Fruit fly (Drosophila melanogaster) whole organism, embryonic: ENCODE measurements around the gene Bub1.

Experiments used
- Adf1 ChIP-seq: fragments of 200-800 bp; sonication (Bioruptor generic); IDR thresholded peaks from 2 replicates; pipeline ENCODE4 v1.3.6; 2022; ENCODE audit warnings: missing biosample characterization, missing genetic modification characterization
- Antp ChIP-seq: fragments of 200-800 bp; sonication (Bioruptor generic); optimal IDR thresholded peaks from 3 replicates; lab custom pipeline; 2016; ENCODE audit warnings: missing biosample characterization, missing genetic modification characterization
- Asciz ChIP-seq: fragments of 200-800 bp; sonication (Bioruptor generic); optimal IDR thresholded peaks from 2 replicates; lab custom pipeline; 2017; ENCODE audit warnings: missing biosample characterization, mild to moderate bottlenecking, missing genetic modification characterization, missing genetic modification reagents
- BEAF-32 ChIP-seq: fragments of 200-800 bp; sonication (Bioruptor generic); optimal IDR thresholded peaks from 3 replicates; lab custom pipeline; 2017; ENCODE audit warnings: missing biosample characterization, missing genetic modification characterization, mild to moderate bottlenecking, moderate library complexity, missing genetic modification reagents
- Bgb ChIP-seq: fragments of 200-800 bp; sonication (Bioruptor generic); IDR thresholded peaks from 2 replicates; pipeline ENCODE4 v1.3.6; 2022; ENCODE audit warnings: missing biosample characterization, missing genetic modification characterization; ENCODE audit not compliant: partially characterized antibody
- BtbVII ChIP-seq: fragments of 200-800 bp; sonication (Bioruptor generic); optimal IDR thresholded peaks from 3 replicates; lab custom pipeline; 2017; ENCODE audit warnings: missing biosample characterization, mild to moderate bottlenecking, missing genetic modification characterization
- CG12104 ChIP-seq: fragments of 200-800 bp; sonication (Bioruptor generic); optimal IDR thresholded peaks from 3 replicates; lab custom pipeline; 2016; ENCODE audit warnings: missing biosample characterization, missing genetic modification characterization
- CG17802 ChIP-seq: fragments of 200-800 bp; sonication (Bioruptor generic); optimal IDR thresholded peaks from 2 replicates; lab custom pipeline; 2018; ENCODE audit warnings: missing biosample characterization, mild to moderate bottlenecking, missing genetic modification characterization, moderate library complexity
- CG18476 ChIP-seq: fragments of 200-800 bp; sonication (Bioruptor generic); optimal IDR thresholded peaks from 2 replicates; lab custom pipeline; 2016; ENCODE audit warnings: missing biosample characterization, mild to moderate bottlenecking, missing genetic modification characterization
- CG30020 ChIP-seq: fragments of 200-800 bp; optimal IDR thresholded peaks from 2 replicates; lab custom pipeline; 2019; ENCODE audit warnings: missing biosample characterization, mild to moderate bottlenecking, missing genetic modification characterization, moderate library complexity
- CG32532 ChIP-seq: fragments of 200-800 bp; sonication (Bioruptor generic); IDR thresholded peaks from 2 replicates; pipeline ENCODE4 v1.3.6; 2022; ENCODE audit warnings: missing biosample characterization, missing genetic modification characterization
- CG32772 ChIP-seq: fragments of 200-800 bp; sonication (Bioruptor generic); IDR thresholded peaks from 2 replicates; pipeline ENCODE4 v1.3.6; 2022; ENCODE audit warnings: missing biosample characterization, missing genetic modification characterization
- CG4730 ChIP-seq: fragments of 200-800 bp; sonication (Bioruptor generic); IDR thresholded peaks from 2 replicates; pipeline ENCODE4 v1.3.6; 2022; ENCODE audit warnings: missing biosample characterization, missing genetic modification characterization
- CG6654 ChIP-seq: fragments of 200-800 bp; sonication (Bioruptor generic); optimal IDR thresholded peaks from 2 replicates; lab custom pipeline; 2017; ENCODE audit warnings: missing biosample characterization, mild to moderate bottlenecking, missing genetic modification characterization
- CG6689 ChIP-seq: fragments of 200-800 bp; sonication (Bioruptor generic); IDR thresholded peaks from 2 replicates; pipeline ENCODE4 v1.3.6; 2022; ENCODE audit warnings: missing biosample characterization, missing genetic modification characterization
- CG6791 ChIP-seq: fragments of 200-800 bp; sonication (Bioruptor generic); IDR thresholded peaks from 3 replicates; pipeline ENCODE4 v1.3.6; 2022; ENCODE audit warnings: missing biosample characterization, missing genetic modification characterization; ENCODE audit not compliant: partially characterized antibody
- CG6813 ChIP-seq: fragments of 200-800 bp; sonication (Bioruptor generic); optimal IDR thresholded peaks from 2 replicates; lab custom pipeline; 2017; ENCODE audit warnings: missing biosample characterization, missing genetic modification characterization, mild to moderate bottlenecking, moderate library complexity, missing genetic modification reagents
- CG8290 ChIP-seq, 3 experiments: fragments of 200-800 bp; sonication (Bioruptor generic); optimal IDR thresholded peaks; 2 replicates each; lab custom pipeline; 2016 to 2019; ENCODE audit warnings: missing biosample characterization in 3 of 3, missing genetic modification characterization in 3 of 3, mild to moderate bottlenecking in 2 of 3, moderate library complexity in 1 of 3
- CG8478 ChIP-seq: fragments of >200 bp; optimal IDR thresholded peaks from 2 replicates; lab custom pipeline; 2018
- CG8765 ChIP-seq: fragments of 200-800 bp; sonication (Bioruptor generic); IDR thresholded peaks from 2 replicates; pipeline ENCODE4 v1.3.6; 2022; ENCODE audit warnings: missing biosample characterization, missing genetic modification characterization
- CG9876 ChIP-seq: fragments of 200-800 bp; sonication (Bioruptor generic); optimal IDR thresholded peaks from 2 replicates; lab custom pipeline; 2016; ENCODE audit warnings: missing biosample characterization, missing genetic modification characterization
- Dad ChIP-seq: fragments of 200-800 bp; sonication (Bioruptor generic); optimal IDR thresholded peaks from 3 replicates; lab custom pipeline; 2016; ENCODE audit warnings: missing biosample characterization, missing genetic modification characterization
- Doc2 ChIP-seq: fragments of 200-800 bp; sonication (Bioruptor generic); IDR thresholded peaks from 2 replicates; pipeline ENCODE4 v1.3.6; 2022; ENCODE audit warnings: missing biosample characterization, missing genetic modification characterization
- Eip74EF ChIP-seq, 2 experiments: fragments of 200-800 bp in 1 of 2; fragments of >200 bp in 1 of 2; sonication (Bioruptor generic) in 1 of 2; optimal IDR thresholded peaks; 2 replicates each; lab custom pipeline; 2017 to 2019; ENCODE audit warnings: missing biosample characterization in 2 of 2, missing genetic modification characterization in 2 of 2, mild to moderate bottlenecking in 1 of 2, moderate library complexity in 1 of 2
- HHEX ChIP-seq: fragments of 200-800 bp; sonication (Bioruptor generic); optimal IDR thresholded peaks from 3 replicates; lab custom pipeline; 2017; ENCODE audit warnings: missing biosample characterization, mild to moderate bottlenecking, missing genetic modification characterization, missing genetic modification reagents
- Max ChIP-seq: fragments of 200-800 bp; sonication (Bioruptor generic); optimal IDR thresholded peaks from 2 replicates; lab custom pipeline; 2016; ENCODE audit warnings: missing biosample characterization, mild to moderate bottlenecking, missing genetic modification characterization
- Oli ChIP-seq: fragments of 200-800 bp; sonication (Bioruptor generic); optimal IDR thresholded peaks from 2 replicates; lab custom pipeline; 2018; ENCODE audit warnings: missing biosample characterization, mild to moderate bottlenecking, missing genetic modification characterization, moderate library complexity
- Opbp ChIP-seq: fragments of 200-800 bp; sonication (Bioruptor generic); IDR thresholded peaks from 3 replicates; pipeline ENCODE4 v1.3.6; 2022; ENCODE audit warnings: missing biosample characterization, missing genetic modification characterization; ENCODE audit not compliant: partially characterized antibody
- Poxn ChIP-seq: fragments of 200-800 bp; sonication (Bioruptor generic); IDR thresholded peaks from 2 replicates; pipeline ENCODE4 v1.3.6; 2022; ENCODE audit warnings: missing biosample characterization, missing genetic modification characterization
- Side ChIP-seq: fragments of 200-800 bp; sonication (Bioruptor generic); optimal IDR thresholded peaks from 2 replicates; lab custom pipeline; 2016; ENCODE audit warnings: missing biosample characterization, missing genetic modification characterization
- Usf ChIP-seq: fragments of 200-800 bp; sonication (Bioruptor generic); optimal IDR thresholded peaks from 2 replicates; lab custom pipeline; 2017; ENCODE audit warnings: missing genotype, missing biosample characterization, missing genetic modification characterization
- amos ChIP-seq: fragments of 200-800 bp; sonication (Bioruptor generic); IDR thresholded peaks from 2 replicates; pipeline ENCODE4 v1.3.6; 2022; ENCODE audit warnings: missing biosample characterization, missing genetic modification characterization; ENCODE audit not compliant: partially characterized antibody
- cad ChIP-seq: fragments of >200 bp; optimal IDR thresholded peaks from 2 replicates; lab custom pipeline; 2017; ENCODE audit warnings: missing biosample characterization, missing genetic modification characterization
- cg ChIP-seq: fragments of 200-800 bp; sonication (Bioruptor generic); optimal IDR thresholded peaks from 3 replicates; lab custom pipeline; 2019; ENCODE audit warnings: missing biosample characterization, mild to moderate bottlenecking, missing genetic modification characterization, moderate library complexity
- corto ChIP-seq: fragments of 200-800 bp; sonication (Bioruptor generic); optimal IDR thresholded peaks from 2 replicates; lab custom pipeline; 2016; ENCODE audit warnings: missing biosample characterization, mild to moderate bottlenecking, missing genetic modification characterization, moderate library complexity
- disco-r ChIP-seq: fragments of 200-800 bp; sonication (Bioruptor generic); optimal IDR thresholded peaks from 2 replicates; lab custom pipeline; 2016; ENCODE audit warnings: missing biosample characterization, missing genetic modification characterization
- fd3F ChIP-seq: fragments of 200-800 bp; sonication (Bioruptor generic); optimal IDR thresholded peaks from 2 replicates; lab custom pipeline; 2018; ENCODE audit warnings: missing biosample characterization, mild to moderate bottlenecking, missing genetic modification characterization, moderate library complexity
- fd64A ChIP-seq: fragments of 200-800 bp; sonication (Bioruptor generic); optimal IDR thresholded peaks from 3 replicates; lab custom pipeline; 2018; ENCODE audit warnings: missing biosample characterization, mild to moderate bottlenecking, missing genetic modification characterization
- fd96Cb ChIP-seq: fragments of 200-800 bp; sonication (Bioruptor generic); optimal IDR thresholded peaks from 2 replicates; lab custom pipeline; 2018; ENCODE audit warnings: missing biosample characterization, mild to moderate bottlenecking, missing genetic modification characterization, moderate library complexity
- ftz-f1 ChIP-seq: fragments of 200-800 bp; sonication (Bioruptor generic); optimal IDR thresholded peaks from 2 replicates; lab custom pipeline; 2016; ENCODE audit warnings: missing biosample characterization, missing genetic modification characterization
- gem ChIP-seq: fragments of 200-800 bp; sonication (Bioruptor generic); optimal IDR thresholded peaks from 2 replicates; lab custom pipeline; 2019; ENCODE audit warnings: missing biosample characterization, mild to moderate bottlenecking, missing genetic modification characterization, moderate library complexity
- jigr1 ChIP-seq: fragments of 200-800 bp; sonication (Bioruptor generic); IDR thresholded peaks from 3 replicates; pipeline ENCODE4 v1.3.6; 2022; ENCODE audit warnings: missing biosample characterization, missing genetic modification characterization
- kni ChIP-seq: fragments of 200-800 bp; sonication (Bioruptor generic); optimal IDR thresholded peaks from 3 replicates; lab custom pipeline; 2017; ENCODE audit warnings: mild to moderate bottlenecking, missing biosample characterization, missing genetic modification reagents, missing genetic modification characterization
- knrl ChIP-seq: fragments of 200-800 bp; sonication (Bioruptor generic); IDR thresholded peaks from 3 replicates; pipeline ENCODE4 v1.3.6; 2022; ENCODE audit warnings: missing biosample characterization, missing genetic modification characterization; ENCODE audit not compliant: partially characterized antibody
- rib ChIP-seq: fragments of 200-800 bp; sonication (Bioruptor generic); IDR thresholded peaks from 2 replicates; pipeline ENCODE4 v1.3.6; 2022; ENCODE audit warnings: missing biosample characterization, missing genetic modification characterization
- salm ChIP-seq: fragments of 200-800 bp; sonication (Bioruptor generic); optimal IDR thresholded peaks from 2 replicates; lab custom pipeline; 2018; ENCODE audit warnings: missing biosample characterization, mild to moderate bottlenecking, missing genetic modification characterization
- sim ChIP-seq: fragments of 200-800 bp; sonication (Bioruptor generic); IDR thresholded peaks from 2 replicates; pipeline ENCODE4 v1.3.6; 2022; ENCODE audit warnings: missing biosample characterization, missing genetic modification characterization
- ssp ChIP-seq: fragments of 200-800 bp; sonication (Bioruptor generic); IDR thresholded peaks from 2 replicates; pipeline ENCODE4 v1.3.6; 2022; ENCODE audit warnings: missing biosample characterization, missing genetic modification characterization
- tgo ChIP-seq: fragments of 200-800 bp; sonication (Bioruptor generic); IDR thresholded peaks from 3 replicates; pipeline ENCODE4 v1.3.6; 2022; ENCODE audit warnings: missing biosample characterization, missing genetic modification characterization

Gene Bub1

DNA sequence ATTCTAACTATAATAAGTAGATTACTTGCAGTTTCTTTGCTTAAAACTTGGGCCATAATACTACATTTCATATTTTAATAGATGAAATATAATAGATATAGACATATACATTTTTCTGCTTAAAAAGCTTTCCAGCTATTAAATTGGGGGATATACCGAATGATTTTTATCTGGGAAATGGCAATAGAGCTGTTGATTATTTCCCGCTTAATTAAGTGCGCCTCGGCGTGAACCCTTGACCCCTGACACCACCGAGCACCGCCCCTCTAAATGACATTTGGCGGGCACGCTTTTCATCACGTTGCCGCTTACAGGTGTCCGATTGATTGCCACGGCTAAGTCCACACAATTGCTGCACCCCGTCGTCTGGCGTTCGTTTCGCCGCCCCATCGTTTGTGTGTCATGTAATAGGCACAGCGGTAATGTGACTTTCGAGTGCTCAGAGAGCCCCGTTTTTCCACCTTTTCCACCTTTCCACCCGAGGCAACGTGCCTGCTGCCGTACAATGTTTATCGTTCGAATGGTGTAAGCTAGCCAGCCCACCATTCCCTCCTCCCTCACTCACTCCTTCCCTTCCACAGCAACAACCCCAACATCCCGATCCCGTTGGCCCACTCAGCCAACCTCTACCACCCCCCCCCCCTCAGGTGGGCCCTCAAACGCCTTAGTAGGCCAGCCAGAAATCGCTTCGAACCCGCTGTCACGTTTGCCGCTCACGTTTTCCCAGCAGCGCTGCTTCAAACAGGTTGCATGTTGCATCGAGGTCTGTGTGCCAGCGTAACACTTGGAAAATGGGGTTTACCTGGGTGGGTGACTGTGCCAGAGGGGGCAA lies 22.3 kb downstream of the Bub1 start (continued):
- TF ChIP-seq rib (GFP tag; lab: Robert Waterston, UW) (peak; percentile 53; the same call in 1 of the 2 replicates), kni (GFP tag; lab: Kevin White, UChicago) (peak; percentile 95), Adf1 (GFP tag; lab: Robert Waterston, UW) (no peak), Doc2 (no peak), BEAF-32 (GFP tag; lab: Kevin White, UChicago) (no peak), sim (GFP tag; lab: Robert Waterston, UW) (no peak), CG30020 (tag; lab: Kevin White, UChicago) (no peak), Bgb (GFP tag; lab: Robert Waterston, UW) (0 out of 2 replicates have a peak, but pooled peaks have one; percentile 9), fd96Cb (tag; lab: Kevin White, UChicago) (no peak), HHEX (GFP tag; lab: Kevin White, UChicago) (no peak), amos (no peak), salm (tag; lab: Kevin White, UChicago) (no peak), gem (tag; lab: Kevin White, UChicago) (no peak), CG32532 (GFP tag; lab: Robert Waterston, UW) (no peak), CG18476 (GFP tag; lab: Kevin White, UChicago) (no peak), CG12104 (GFP tag; lab: Kevin White, UChicago) (no peak), knrl (GFP tag; lab: Robert Waterston, UW) (no peak), Usf (GFP tag; lab: Kevin White, UChicago) (no peak), CG6813 (GFP tag; lab: Kevin White, UChicago) (peak; percentile 4), BtbVII (no peak), Oli (tag; lab: Kevin White, UChicago) (no peak), CG9876 (GFP tag; lab: Kevin White, UChicago) (no peak), Dad (GFP tag; lab: Kevin White, UChicago) (no peak), jigr1 (GFP tag; lab: Robert Waterston, UW) (no peak), CG6689 (GFP tag; lab: Robert Waterston, UW) (peak; percentile 56), CG6654 (GFP tag; lab: Kevin White, UChicago) (no peak), Opbp (GFP tag; lab: Robert Waterston, UW) (no peak), tgo (GFP tag; lab: Robert Waterston, UW) (no peak), Max (GFP tag; lab: Kevin White, UChicago) (no peak), CG4730 (GFP tag; lab: Robert Waterston, UW) (no peak), ftz-f1 (GFP tag; lab: Kevin White, UChicago) (no peak), Antp (no peak), CG6791 (peak; percentile 82), Asciz (GFP tag; lab: Kevin White, UChicago) (no peak), Eip74EF (GFP tag; optimal IDR thresholded peaks at IDR 0.05; lab: Kevin White, UChicago) (no peak), ssp (no peak), CG32772 (GFP tag; lab: Robert Waterston, UW) (0 out of 2 replicates have a peak, but pooled peaks have one; percentile 10), CG8290 (GFP tag; optimal IDR thresholded peaks at IDR 0.05; lab: Kevin White, UChicago) (peak; percentile 81), CG8290 (tag; optimal IDR thresholded peaks at IDR 0.05; lab: Kevin White, UChicago) (peak in 1 of 2 experiments; percentile 14), cad (GFP tag; lab: Kevin White, UChicago) (no peak), CG8765 (GFP tag; lab: Robert Waterston, UW) (no peak), CG8478 (lab: Kevin White, UChicago) (no peak), fd64A (no peak), Side (GFP tag; lab: Kevin White, UChicago) (no peak), disco-r (no peak), fd3F (no peak), Poxn (no peak), cg (GFP tag; lab: Kevin White, UChicago) (peak; percentile 31), CG17802 (no peak), corto (GFP tag; lab: Kevin White, UChicago) (no peak)
